Worm (Caenorhabditis elegans) whole organism, young adult: ENCODE measurements around the gene hpk-1.

Experiments
- B0261.1 ChIP-seq: sonication (generic microtip); optimal IDR thresholded peaks from 2 replicates; lab custom pipeline; 2016; ENCODE audit warnings: mild to moderate bottlenecking, missing genetic modification characterization, moderate library complexity, missing compliant biosample characterization
- C06A6.2 ChIP-seq: fragments of 200-800 bp; sonication (Bioruptor generic); conservative IDR thresholded peaks from 2 replicates; pipeline ENCODE4 v1.3.6; 2022; ENCODE audit warnings: missing genetic modification characterization, missing compliant biosample characterization
- D2030.7 ChIP-seq: fragments of 200-800 bp; sonication (Bioruptor generic); IDR thresholded peaks from 2 replicates; pipeline ENCODE4 v1.3.6; 2022; ENCODE audit warnings: missing genetic modification reagents, missing genetic modification characterization, missing compliant biosample characterization
- F23B12.7 ChIP-seq: sonication (generic microtip); optimal IDR thresholded peaks from 2 replicates; lab custom pipeline; 2017; ENCODE audit warnings: missing genetic modification characterization, mild to moderate bottlenecking, missing compliant biosample characterization, antibody characterized with exemption, moderate library complexity; ENCODE audit not compliant: insufficient read depth
- F37B4.10 ChIP-seq: fragments of 200-800 bp; sonication (Bioruptor generic); IDR thresholded peaks from 2 replicates; pipeline ENCODE4 v1.3.6; 2022; ENCODE audit warnings: missing genetic modification characterization, missing compliant biosample characterization
- F39B2.1 ChIP-seq: fragments of 200-800 bp; sonication (Bioruptor generic); IDR thresholded peaks from 2 replicates; pipeline ENCODE4 v1.3.6; 2022; ENCODE audit warnings: missing genetic modification reagents, missing genetic modification characterization, missing compliant biosample characterization
- F49E8.2 ChIP-seq: sonication (generic microtip); optimal IDR thresholded peaks from 3 replicates; lab custom pipeline; 2017; ENCODE audit warnings: missing genetic modification characterization, mild to moderate bottlenecking, missing compliant biosample characterization, antibody characterized with exemption, moderate library complexity; ENCODE audit not compliant: insufficient read depth
- Y53F4B.3 ChIP-seq: fragments of 200-800 bp; sonication (Bioruptor generic); IDR thresholded peaks from 2 replicates; pipeline ENCODE4 v1.3.6; 2022; ENCODE audit warnings: missing genetic modification reagents, missing genetic modification characterization, missing compliant biosample characterization
- Y67H2A.10 ChIP-seq: fragments of 200-800 bp; sonication (Bioruptor generic); conservative IDR thresholded peaks from 2 replicates; pipeline ENCODE4 v1.3.6; 2022; ENCODE audit warnings: missing genetic modification reagents, missing genetic modification characterization, missing compliant biosample characterization
- Y95B8A.8 ChIP-seq: fragments of 200-800 bp; sonication (Bioruptor generic); IDR thresholded peaks from 2 replicates; pipeline ENCODE4 v1.3.6; 2022; ENCODE audit warnings: missing genetic modification reagents, missing genetic modification characterization, missing compliant biosample characterization
- ZK185.1 ChIP-seq: sonication (generic microtip); optimal IDR thresholded peaks from 2 replicates; lab custom pipeline; 2016; ENCODE audit warnings: mild to moderate bottlenecking, missing genetic modification characterization, missing compliant biosample characterization; ENCODE audit not compliant: poor library complexity, severe bottlenecking
- ama-1 ChIP-seq, 3 experiments: fragments of 150-350 bp in 1 of 3; sonication (generic microtip) in 2 of 3; optimal IDR thresholded peaks; 2 replicates each; lab custom pipeline; 2014 to 2018; ENCODE audit warnings: missing biosample characterization in 2 of 3, missing genetic modification characterization in 2 of 3, missing genetic modification reagents in 2 of 3
- atf-7 ChIP-seq: sonication (generic microtip); optimal IDR thresholded peaks from 2 replicates; lab custom pipeline; 2017; ENCODE audit warnings: mild to moderate bottlenecking, missing genetic modification characterization, missing compliant biosample characterization
- attf-3 ChIP-seq: fragments of 200-800 bp; sonication (Bioruptor generic); conservative IDR thresholded peaks from 2 replicates; pipeline ENCODE4 v1.3.6; 2022; ENCODE audit warnings: missing genetic modification reagents, missing genetic modification characterization, missing compliant biosample characterization
- attf-5 ChIP-seq: fragments of 200-800 bp; sonication (Bioruptor generic); optimal IDR thresholded peaks from 2 replicates; lab custom pipeline; 2018; ENCODE audit warnings: mild to moderate bottlenecking, missing genetic modification characterization, missing compliant biosample characterization
- attf-6 ChIP-seq: fragments of 200-800 bp; sonication (Bioruptor generic); IDR thresholded peaks from 2 replicates; pipeline ENCODE4 v1.3.6; 2022; ENCODE audit warnings: missing genetic modification reagents, missing genetic modification characterization, missing compliant biosample characterization
- bed-1 ChIP-seq: fragments of 200-800 bp; sonication (Bioruptor generic); IDR thresholded peaks from 2 replicates; pipeline ENCODE4 v1.3.6; 2022; ENCODE audit warnings: missing genetic modification reagents, missing genetic modification characterization, missing compliant biosample characterization
- cebp-2 ChIP-seq: fragments of 200-800 bp; sonication (Bioruptor generic); IDR thresholded peaks from 2 replicates; pipeline ENCODE4 v1.3.6; 2022; ENCODE audit warnings: missing genetic modification characterization, missing compliant biosample characterization
- ceh-40 ChIP-seq: fragments of 200-800 bp; sonication (Bioruptor generic); IDR thresholded peaks from 2 replicates; pipeline ENCODE4 v1.3.6; 2022; ENCODE audit warnings: missing genetic modification characterization, missing compliant biosample characterization
- die-1 ChIP-seq: sonication (generic microtip); optimal IDR thresholded peaks from 2 replicates; lab custom pipeline; 2016; ENCODE audit warnings: missing genotype, mild to moderate bottlenecking, missing genetic modification characterization, missing compliant biosample characterization
- efl-1 ChIP-seq: fragments of 150-350 bp; optimal IDR thresholded peaks from 2 replicates; lab custom pipeline; 2014; ENCODE audit warnings: missing biosample characterization, missing genetic modification reagents, missing genetic modification characterization
- egl-18 ChIP-seq: fragments of 200-800 bp; sonication (Bioruptor generic); IDR thresholded peaks from 2 replicates; pipeline ENCODE4 v1.3.6; 2022; ENCODE audit warnings: missing genetic modification reagents, missing genetic modification characterization, missing compliant biosample characterization
- gei-17 ChIP-seq: fragments of 200-800 bp; sonication (Bioruptor generic); optimal IDR thresholded peaks from 2 replicates; lab custom pipeline; 2018; ENCODE audit warnings: mild to moderate bottlenecking, missing genetic modification characterization, missing compliant biosample characterization
- hlh-12 ChIP-seq: sonication (generic microtip); optimal IDR thresholded peaks from 2 replicates; lab custom pipeline; 2016; ENCODE audit warnings: missing genetic modification characterization, missing compliant biosample characterization
- hmg-1.2 ChIP-seq: fragments of 200-800 bp; sonication (Bioruptor generic); IDR thresholded peaks from 2 replicates; pipeline ENCODE4 v1.3.6; 2022; ENCODE audit warnings: missing genetic modification reagents, missing genetic modification characterization, missing compliant biosample characterization
- let-526 ChIP-seq: fragments of 200-800 bp; sonication (Bioruptor generic); IDR thresholded peaks from 2 replicates; pipeline ENCODE4 v1.3.6; 2022; ENCODE audit warnings: missing genetic modification reagents, missing genetic modification characterization, missing compliant biosample characterization
- let-607 ChIP-seq, 2 experiments: fragments of 200-800 bp in 1 of 2; sonication (Bioruptor generic) in 1 of 2; sonication (generic microtip) in 1 of 2; optimal IDR thresholded peaks; 2 replicates each; lab custom pipeline; 2016 to 2018; ENCODE audit warnings: mild to moderate bottlenecking in 2 of 2, missing compliant biosample characterization in 2 of 2, missing genetic modification characterization in 2 of 2, moderate library complexity in 2 of 2, missing genotype in 1 of 2
- lin-54 ChIP-seq: fragments of 200-800 bp; sonication (Bioruptor generic); optimal IDR thresholded peaks from 2 replicates; lab custom pipeline; 2018; ENCODE audit warnings: mild to moderate bottlenecking, missing genetic modification characterization, missing compliant biosample characterization
- lir-1 ChIP-seq: fragments of 200-800 bp; sonication (Bioruptor generic); conservative IDR thresholded peaks from 2 replicates; pipeline ENCODE4 v1.3.6; 2022; ENCODE audit warnings: missing genetic modification reagents, missing genetic modification characterization, missing compliant biosample characterization
- lsy-27 ChIP-seq: sonication (generic microtip); optimal IDR thresholded peaks from 2 replicates; lab custom pipeline; 2017; ENCODE audit warnings: missing genetic modification characterization, mild to moderate bottlenecking, missing compliant biosample characterization, antibody characterized with exemption, missing genotype, borderline replicate concordance; ENCODE audit not compliant: insufficient read depth
- madf-6 ChIP-seq: fragments of 200-800 bp; sonication (Bioruptor generic); IDR thresholded peaks from 2 replicates; pipeline ENCODE4 v1.3.6; 2022; ENCODE audit warnings: missing genetic modification reagents, missing genetic modification characterization, missing compliant biosample characterization
- madf-8 ChIP-seq: fragments of 200-800 bp; sonication (Bioruptor generic); conservative IDR thresholded peaks from 2 replicates; pipeline ENCODE4 v1.3.6; 2022; ENCODE audit warnings: missing genetic modification reagents, missing genetic modification characterization, missing compliant biosample characterization
- mcd-1 ChIP-seq: fragments of 200-800 bp; sonication (Bioruptor generic); IDR thresholded peaks from 2 replicates; pipeline ENCODE4 v1.3.6; 2022; ENCODE audit warnings: missing genetic modification reagents, missing genetic modification characterization, missing compliant biosample characterization
- mxl-1 ChIP-seq: sonication (generic microtip); optimal IDR thresholded peaks from 2 replicates; lab custom pipeline; 2016; ENCODE audit warnings: missing genetic modification characterization, missing compliant biosample characterization
- nfya-1 ChIP-seq: sonication (generic microtip); optimal IDR thresholded peaks from 2 replicates; lab custom pipeline; 2017; ENCODE audit warnings: antibody characterized with exemption, missing compliant biosample characterization, missing genetic modification characterization, borderline replicate concordance; ENCODE audit not compliant: insufficient read depth
- nhr-120 ChIP-seq: fragments of 200-800 bp; sonication (Bioruptor generic); IDR thresholded peaks from 2 replicates; pipeline ENCODE4 v1.3.6; 2022; ENCODE audit warnings: missing genetic modification characterization, missing compliant biosample characterization
- nhr-27 ChIP-seq: fragments of 200-800 bp; sonication (Bioruptor generic); optimal IDR thresholded peaks from 2 replicates; lab custom pipeline; 2018; ENCODE audit warnings: mild to moderate bottlenecking, missing genetic modification characterization, moderate library complexity, missing compliant biosample characterization
- pha-4 ChIP-seq: fragments of 150-350 bp; sonication (generic microtip); optimal IDR thresholded peaks from 2 replicates; lab custom pipeline; 2014; ENCODE audit warnings: missing biosample characterization, missing genetic modification reagents, missing genetic modification characterization
- rpc-1 ChIP-seq, 2 experiments: fragments of 150-350 bp in 1 of 2; sonication (generic microtip) in 1 of 2; optimal IDR thresholded peaks; 2 replicates each; lab custom pipeline; 2014 to 2018; ENCODE audit warnings: missing biosample characterization in 1 of 2, missing genetic modification characterization in 1 of 2, missing genetic modification reagents in 1 of 2, missing genotype in 1 of 2
- sdz-38 ChIP-seq: sonication (generic microtip); optimal IDR thresholded peaks from 2 replicates; lab custom pipeline; 2016; ENCODE audit warnings: missing genotype, missing genetic modification characterization, missing compliant biosample characterization
- snpc-3.4 ChIP-seq: sonication (generic microtip); optimal IDR thresholded peaks from 2 replicates; lab custom pipeline; 2017; ENCODE audit warnings: missing genetic modification characterization, mild to moderate bottlenecking, missing compliant biosample characterization, antibody characterized with exemption, moderate library complexity, missing genotype, missing genetic modification reagents
- sptf-2 ChIP-seq: fragments of 200-800 bp; sonication (Bioruptor generic); optimal IDR thresholded peaks from 2 replicates; lab custom pipeline; 2018; ENCODE audit warnings: mild to moderate bottlenecking, missing genetic modification characterization, missing compliant biosample characterization
- tbx-9 ChIP-seq: sonication (generic microtip); optimal IDR thresholded peaks from 2 replicates; lab custom pipeline; 2016; ENCODE audit warnings: borderline replicate concordance, missing genetic modification characterization, inconsistent platforms, missing compliant biosample characterization
- tlf-1 ChIP-seq: fragments of 200-800 bp; sonication (Bioruptor generic); optimal IDR thresholded peaks from 2 replicates; lab custom pipeline; 2018; ENCODE audit warnings: mild to moderate bottlenecking, missing genetic modification characterization, missing compliant biosample characterization
- zim-3 ChIP-seq: sonication (generic microtip); optimal IDR thresholded peaks from 2 replicates; lab custom pipeline; 2017; ENCODE audit warnings: mild to moderate bottlenecking, missing genetic modification characterization, moderate library complexity, missing compliant biosample characterization
- ztf-18 ChIP-seq: sonication (generic microtip); optimal IDR thresholded peaks from 2 replicates; lab custom pipeline; 2016; ENCODE audit warnings: missing genotype, mild to moderate bottlenecking, missing genetic modification characterization, missing compliant biosample characterization
- ztf-3 ChIP-seq: fragments of 200-800 bp; sonication (Bioruptor generic); optimal IDR thresholded peaks from 2 replicates; lab custom pipeline; 2018; ENCODE audit warnings: mild to moderate bottlenecking, missing genetic modification characterization, missing compliant biosample characterization

The hpk-1 gene

DNA sequence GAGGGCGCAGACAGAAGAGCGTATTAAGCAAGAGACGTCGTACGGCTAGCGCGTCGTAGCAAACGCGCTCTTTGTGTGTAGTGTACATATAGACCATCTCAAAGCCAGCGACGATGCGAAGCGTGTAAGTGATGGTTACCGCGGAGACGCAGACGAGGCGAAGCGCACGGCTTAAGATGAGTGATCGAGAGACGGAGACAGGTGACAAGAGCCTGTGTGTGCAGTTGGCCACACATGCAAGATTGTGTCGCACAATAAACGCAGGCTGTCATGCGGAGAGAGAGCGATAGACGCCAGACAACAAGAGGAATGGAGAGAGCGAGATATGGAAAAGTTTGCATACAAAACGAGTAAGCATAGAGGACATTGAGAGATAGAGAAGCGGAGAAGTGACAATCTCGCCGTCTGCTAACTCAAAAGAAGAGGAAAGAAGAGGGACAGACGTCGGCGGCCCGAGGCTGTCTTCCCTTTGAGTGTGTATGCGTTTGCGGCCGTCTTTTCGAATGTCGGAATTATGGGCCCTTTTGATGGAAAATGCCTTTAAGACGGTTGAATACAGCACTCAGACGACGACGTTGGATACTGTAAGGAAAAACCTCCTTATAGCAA, 5.8 kb upstream of the hpk-1 start (continued):
- no peak for TF ChIP-seq B0261.1
- no peak for TF ChIP-seq sdz-38 (tag; lab: Kevin White, UChicago)
- TF ChIP-seq F23B12.7 (tag; lab: Kevin White, UChicago): peak; percentile 23
- no peak for TF ChIP-seq cebp-2
- TF ChIP-seq madf-6 (GFP tag; lab: Robert Waterston, UW): no peak
- peak; percentile 56 for TF ChIP-seq ama-1 (optimal IDR thresholded peaks at IDR 0.05; lab: Kevin White, UChicago)
- no peak for TF ChIP-seq ama-1 (GFP tag; optimal IDR thresholded peaks at IDR 0.05; lab: Kevin White, UChicago)
- no peak for TF ChIP-seq nhr-27 (tag; lab: Kevin White, UChicago)
- no peak for TF ChIP-seq Y95B8A.8 (GFP tag; lab: Robert Waterston, UW)
- no peak for TF ChIP-seq pha-4
- TF ChIP-seq Y53F4B.3: no peak
- TF ChIP-seq attf-3 (GFP tag; lab: Robert Waterston, UW): no peak
- peak; percentile 44 to 82 for TF ChIP-seq let-607 (tag; optimal IDR thresholded peaks at IDR 0.05; lab: Kevin White, UChicago)
- no peak for TF ChIP-seq attf-6 (GFP tag; lab: Robert Waterston, UW)
- TF ChIP-seq let-526 (GFP tag; lab: Robert Waterston, UW): no peak
- TF ChIP-seq bed-1: no peak
- TF ChIP-seq tlf-1 (GFP tag; lab: Kevin White, UChicago): peak; percentile 60
- peak; percentile 35 for TF ChIP-seq lin-54 (GFP tag; lab: Kevin White, UChicago)
- peak; percentile 67 for TF ChIP-seq mcd-1 (GFP tag; lab: Robert Waterston, UW)
- peak; percentile 25 for TF ChIP-seq die-1
- TF ChIP-seq snpc-3.4: no peak
- peak; percentile 60 for TF ChIP-seq atf-7
- TF ChIP-seq zim-3 (tag; lab: Kevin White, UChicago): no peak
- TF ChIP-seq ZK185.1 (tag; lab: Kevin White, UChicago): peak; percentile 25
- peak; percentile 56; the same call in 1 of the 2 replicates for TF ChIP-seq C06A6.2 (GFP tag; lab: Robert Waterston, UW)
- no peak for TF ChIP-seq ceh-40 (GFP tag; lab: Robert Waterston, UW)
- no peak for TF ChIP-seq lsy-27 (tag; lab: Kevin White, UChicago)
- no peak for TF ChIP-seq nhr-120
- TF ChIP-seq D2030.7: no peak
- TF ChIP-seq efl-1 (GFP tag; lab: Kevin White, UChicago): no peak
- no peak for TF ChIP-seq Y67H2A.10 (GFP tag; lab: Robert Waterston, UW)
- TF ChIP-seq tbx-9 (tag; lab: Kevin White, UChicago): no peak
- no peak for TF ChIP-seq lir-1 (GFP tag; lab: Robert Waterston, UW)
- TF ChIP-seq sptf-2 (GFP tag; lab: Kevin White, UChicago): no peak
- no peak for TF ChIP-seq madf-8 (GFP tag; lab: Robert Waterston, UW)
- no peak for TF ChIP-seq nfya-1 (tag; lab: Kevin White, UChicago)
- no peak for TF ChIP-seq mxl-1
- peak; percentile 89 for TF ChIP-seq gei-17
- TF ChIP-seq F49E8.2: no peak
- peak; percentile 35 for TF ChIP-seq ztf-3
- TF ChIP-seq egl-18: peak; percentile 65; the same call in 1 of the 2 replicates
- TF ChIP-seq hmg-1.2 (GFP tag; lab: Robert Waterston, UW): peak; percentile 97
- TF ChIP-seq ztf-18: peak; percentile 20
- no peak for TF ChIP-seq hlh-12
- no peak for TF ChIP-seq F39B2.1 (GFP tag; lab: Robert Waterston, UW)
- no peak for TF ChIP-seq rpc-1 (optimal IDR thresholded peaks at IDR 0.05; lab: Kevin White, UChicago)
- TF ChIP-seq rpc-1 (tag; optimal IDR thresholded peaks at IDR 0.05; lab: Kevin White, UChicago): no peak
- TF ChIP-seq attf-5 (GFP tag; lab: Kevin White, UChicago): peak; percentile 34
- no peak for TF ChIP-seq F37B4.10 (GFP tag; lab: Robert Waterston, UW)
